Fruit fly (Drosophila melanogaster) whole organism, embryonic: ENCODE data around the gene CG31050.

ENCODE experiments used
- ATbp ChIP-seq: fragments of 200-800 bp; sonication (Bioruptor generic); optimal IDR thresholded peaks from 2 replicates; lab custom pipeline; 2017; ENCODE audit warnings: missing biosample characterization, mild to moderate bottlenecking, missing genetic modification characterization, missing genetic modification reagents
- Awh ChIP-seq: fragments of 200-800 bp; sonication (Bioruptor generic); IDR thresholded peaks from 2 replicates; pipeline ENCODE4, ENCODE4 v1.3.6; 2022; ENCODE audit warnings: missing biosample characterization, missing genetic modification characterization
- Blimp-1 ChIP-seq: fragments of 200-800 bp; sonication (Bioruptor generic); optimal IDR thresholded peaks from 3 replicates; lab custom pipeline; 2018; ENCODE audit warnings: missing biosample characterization, missing genetic modification characterization, mild to moderate bottlenecking, moderate library complexity, missing genetic modification reagents
- Bteb2 ChIP-seq: fragments of 200-800 bp; sonication (Bioruptor generic); optimal IDR thresholded peaks from 2 replicates; lab custom pipeline; 2016; ENCODE audit warnings: missing biosample characterization, missing genetic modification characterization
- CG10147 ChIP-seq: fragments of 200-800 bp; sonication (Bioruptor generic); optimal IDR thresholded peaks from 2 replicates; lab custom pipeline; 2019; ENCODE audit warnings: missing biosample characterization, mild to moderate bottlenecking, missing genetic modification characterization, moderate library complexity
- CG10209 ChIP-seq: fragments of 200-800 bp; sonication (Bioruptor generic); optimal IDR thresholded peaks from 3 replicates; lab custom pipeline; 2017; ENCODE audit warnings: missing biosample characterization, mild to moderate bottlenecking, missing genetic modification characterization, missing genetic modification reagents
- CG11085 ChIP-seq: fragments of 200-800 bp; sonication (Bioruptor generic); IDR thresholded peaks from 2 replicates; pipeline ENCODE4 v1.3.6; 2022; ENCODE audit warnings: missing biosample characterization, missing genetic modification characterization
- CG12071 ChIP-seq: fragments of 200-800 bp; sonication (Bioruptor generic); optimal IDR thresholded peaks from 3 replicates; lab custom pipeline; 2018; ENCODE audit warnings: missing biosample characterization, mild to moderate bottlenecking, missing genetic modification characterization
- CG12769 ChIP-seq: fragments of 200-800 bp; sonication (Bioruptor generic); optimal IDR thresholded peaks from 2 replicates; lab custom pipeline; 2019; ENCODE audit warnings: missing biosample characterization, mild to moderate bottlenecking, missing genetic modification characterization, moderate library complexity
- CG14710 ChIP-seq: fragments of 200-800 bp; sonication (Bioruptor generic); optimal IDR thresholded peaks from 3 replicates; lab custom pipeline; 2019; ENCODE audit warnings: missing biosample characterization, mild to moderate bottlenecking, missing genetic modification characterization, moderate library complexity
- CG15011 ChIP-seq: fragments of 200-800 bp; sonication (Bioruptor generic); optimal IDR thresholded peaks from 3 replicates; lab custom pipeline; 2018; ENCODE audit warnings: missing biosample characterization, mild to moderate bottlenecking, missing genetic modification characterization
- CG15696 ChIP-seq: fragments of 200-800 bp; sonication (Bioruptor generic); optimal IDR thresholded peaks from 2 replicates; lab custom pipeline; 2019; ENCODE audit warnings: missing biosample characterization, mild to moderate bottlenecking, missing genetic modification characterization, moderate library complexity
- CG17359 ChIP-seq: fragments of 200-800 bp; sonication (Bioruptor generic); optimal IDR thresholded peaks from 3 replicates; lab custom pipeline; 2018; ENCODE audit warnings: missing biosample characterization, mild to moderate bottlenecking, missing genetic modification characterization, moderate library complexity
- CG2129 ChIP-seq: fragments of 200-800 bp; sonication (Bioruptor generic); IDR thresholded peaks from 2 replicates; pipeline ENCODE4 v1.3.6; 2022; ENCODE audit warnings: missing biosample characterization, missing genetic modification characterization; ENCODE audit not compliant: partially characterized antibody
- CG2678 ChIP-seq: fragments of 200-800 bp; sonication (Bioruptor generic); optimal IDR thresholded peaks from 3 replicates; lab custom pipeline; 2019; ENCODE audit warnings: missing biosample characterization, mild to moderate bottlenecking, missing genetic modification characterization, moderate library complexity
- CG3163 ChIP-seq: fragments of 200-800 bp; sonication (Bioruptor generic); optimal IDR thresholded peaks from 3 replicates; lab custom pipeline; 2016; ENCODE audit warnings: missing biosample characterization, missing genetic modification characterization
- CG3281 ChIP-seq: fragments of 200-800 bp; sonication (Bioruptor generic); optimal IDR thresholded peaks from 3 replicates; lab custom pipeline; 2017; ENCODE audit warnings: missing biosample characterization, mild to moderate bottlenecking, missing genetic modification characterization
- CG33213 ChIP-seq: fragments of 200-800 bp; sonication (Bioruptor generic); optimal IDR thresholded peaks from 3 replicates; lab custom pipeline; 2016; ENCODE audit warnings: missing biosample characterization, missing genetic modification characterization
- CG6813 ChIP-seq: fragments of 200-800 bp; sonication (Bioruptor generic); optimal IDR thresholded peaks from 2 replicates; lab custom pipeline; 2017; ENCODE audit warnings: missing biosample characterization, missing genetic modification characterization, mild to moderate bottlenecking, moderate library complexity, missing genetic modification reagents
- CG7963 ChIP-seq: fragments of 200-800 bp; sonication (Bioruptor generic); IDR thresholded peaks from 3 replicates; pipeline ENCODE4 v1.3.6; 2022; ENCODE audit warnings: missing biosample characterization, missing genetic modification characterization; ENCODE audit not compliant: partially characterized antibody
- CG9727 ChIP-seq: fragments of 200-800 bp; sonication (Bioruptor generic); optimal IDR thresholded peaks from 3 replicates; lab custom pipeline; 2017; ENCODE audit warnings: missing biosample characterization, mild to moderate bottlenecking, missing genetic modification characterization
- CHES-1-like ChIP-seq: fragments of 200-800 bp; sonication (Bioruptor generic); optimal IDR thresholded peaks from 2 replicates; lab custom pipeline; 2016; ENCODE audit warnings: missing biosample characterization, missing genetic modification characterization
- Dll ChIP-seq: fragments of 200-800 bp; sonication (Bioruptor generic); IDR thresholded peaks from 4 replicates; pipeline ENCODE4 v1.3.6; 2022; ENCODE audit warnings: missing biosample characterization, missing genetic modification characterization; ENCODE audit not compliant: partially characterized antibody
- Elba2 ChIP-seq: fragments of 200-800 bp; sonication (Bioruptor generic); optimal IDR thresholded peaks from 3 replicates; lab custom pipeline; 2016; ENCODE audit warnings: missing biosample characterization, missing genetic modification characterization
- HLH54F ChIP-seq: fragments of 200-800 bp; sonication (Bioruptor generic); optimal IDR thresholded peaks from 3 replicates; lab custom pipeline; 2016; ENCODE audit warnings: missing biosample characterization, missing genetic modification characterization
- HmgZ ChIP-seq: fragments of 200-800 bp; sonication (Bioruptor generic); optimal IDR thresholded peaks from 2 replicates; lab custom pipeline; 2018; ENCODE audit warnings: missing biosample characterization, mild to moderate bottlenecking, missing genetic modification characterization
- Jarid2 ChIP-seq: fragments of 200-800 bp; sonication (Bioruptor generic); optimal IDR thresholded peaks from 3 replicates; lab custom pipeline; 2017; ENCODE audit warnings: mild to moderate bottlenecking, missing biosample characterization, missing genetic modification reagents, missing genetic modification characterization
- MBD-R2 ChIP-seq: fragments of 200-800 bp; sonication (Bioruptor generic); IDR thresholded peaks from 2 replicates; pipeline ENCODE4 v1.3.6; 2022; ENCODE audit warnings: missing biosample characterization, missing genetic modification characterization
- Meics ChIP-seq: fragments of 200-800 bp; sonication (Bioruptor generic); optimal IDR thresholded peaks from 2 replicates; lab custom pipeline; 2017; ENCODE audit warnings: missing biosample characterization, mild to moderate bottlenecking, missing genetic modification characterization
- Myb ChIP-seq: fragments of 200-800 bp; sonication (Bioruptor generic); optimal IDR thresholded peaks from 2 replicates; lab custom pipeline; 2016; ENCODE audit warnings: missing biosample characterization, missing genetic modification characterization
- Neu2 ChIP-seq: fragments of 200-800 bp; sonication (Bioruptor generic); optimal IDR thresholded peaks from 3 replicates; lab custom pipeline; 2016; ENCODE audit warnings: missing biosample characterization, missing genetic modification characterization, borderline replicate concordance
- Rfx ChIP-seq: fragments of 200-800 bp; sonication (Bioruptor generic); IDR thresholded peaks from 2 replicates; pipeline ENCODE4 v1.3.6; 2022; ENCODE audit warnings: missing biosample characterization, missing genetic modification characterization
- Xbp1 ChIP-seq: fragments of 200-800 bp; sonication (Bioruptor generic); optimal IDR thresholded peaks from 3 replicates; lab custom pipeline; 2016; ENCODE audit warnings: missing biosample characterization, mild to moderate bottlenecking, missing genetic modification characterization
- bcd ChIP-seq: fragments of 200-800 bp; sonication (Bioruptor generic); optimal IDR thresholded peaks from 2 replicates; lab custom pipeline; 2017; ENCODE audit warnings: missing biosample characterization, mild to moderate bottlenecking, missing genetic modification characterization
- bsh ChIP-seq, 2 experiments: fragments of 200-800 bp; sonication (Bioruptor generic); optimal IDR thresholded peaks; 2 replicates each; lab custom pipeline; 2017 to 2018; ENCODE audit warnings: mild to moderate bottlenecking in 2 of 2, missing biosample characterization in 2 of 2, missing genetic modification characterization in 2 of 2, moderate library complexity in 1 of 2
- disco-r ChIP-seq: fragments of 200-800 bp; sonication (Bioruptor generic); optimal IDR thresholded peaks from 2 replicates; lab custom pipeline; 2016; ENCODE audit warnings: missing biosample characterization, missing genetic modification characterization
- dmrt99B ChIP-seq: fragments of 200-800 bp; sonication (Bioruptor generic); optimal IDR thresholded peaks from 2 replicates; lab custom pipeline; 2018; ENCODE audit warnings: missing biosample characterization, mild to moderate bottlenecking, missing genetic modification characterization, moderate library complexity
- en ChIP-seq: fragments of 200-800 bp; sonication (Bioruptor generic); optimal IDR thresholded peaks from 2 replicates; lab custom pipeline; 2016; ENCODE audit warnings: missing biosample characterization, missing genetic modification characterization
- ewg ChIP-seq: fragments of 200-800 bp; sonication (Bioruptor generic); optimal IDR thresholded peaks from 3 replicates; lab custom pipeline; 2017; ENCODE audit warnings: mild to moderate bottlenecking, missing biosample characterization, missing genetic modification reagents, missing genetic modification characterization
- gsb-n ChIP-seq: fragments of 200-800 bp; sonication (Bioruptor generic); optimal IDR thresholded peaks from 3 replicates; lab custom pipeline; 2018; ENCODE audit warnings: missing biosample characterization, mild to moderate bottlenecking, missing genetic modification characterization
- ken ChIP-seq: fragments of 200-800 bp; sonication (Bioruptor generic); IDR thresholded peaks from 3 replicates; pipeline ENCODE4 v1.3.6; 2022; ENCODE audit warnings: missing biosample characterization, missing genetic modification characterization
- lbe ChIP-seq: fragments of 200-800 bp; sonication (Bioruptor generic); optimal IDR thresholded peaks from 2 replicates; lab custom pipeline; 2016; ENCODE audit warnings: missing biosample characterization, mild to moderate bottlenecking, missing genetic modification characterization
- luna ChIP-seq: fragments of 200-800 bp; sonication (Bioruptor generic); optimal IDR thresholded peaks from 2 replicates; lab custom pipeline; 2016; ENCODE audit warnings: missing biosample characterization, missing genetic modification characterization
- org-1 ChIP-seq: fragments of 200-800 bp; sonication (Bioruptor generic); optimal IDR thresholded peaks from 2 replicates; lab custom pipeline; 2017; ENCODE audit warnings: missing biosample characterization, missing genetic modification characterization
- otp ChIP-seq: fragments of 200-800 bp; sonication (Bioruptor generic); IDR thresholded peaks from 3 replicates; pipeline ENCODE4, ENCODE4 v1.3.6; 2022; ENCODE audit warnings: missing biosample characterization, missing genetic modification characterization
- slou ChIP-seq: fragments of 200-800 bp; sonication (Bioruptor generic); optimal IDR thresholded peaks from 3 replicates; lab custom pipeline; 2016; ENCODE audit warnings: missing biosample characterization, missing genetic modification characterization
- tgo ChIP-seq: fragments of 200-800 bp; sonication (Bioruptor generic); IDR thresholded peaks from 3 replicates; pipeline ENCODE4 v1.3.6; 2022; ENCODE audit warnings: missing biosample characterization, missing genetic modification characterization
- ttk ChIP-seq: fragments of 200-800 bp; sonication (Bioruptor generic); IDR thresholded peaks from 2 replicates; pipeline ENCODE4 v2.1.2; 2022; ENCODE audit warnings: missing biosample characterization, missing genetic modification characterization
- vfl ChIP-seq: fragments of 200-800 bp; sonication (Bioruptor generic); optimal IDR thresholded peaks from 2 replicates; lab custom pipeline; 2016; ENCODE audit warnings: missing biosample characterization, missing genetic modification characterization

CG31050 gene

dm6 chr3R:28631753-28632152 is 18.5 kb downstream of the CG31050 start (continued):
- TF ChIP-seq bcd (GFP tag; lab: Kevin White, UChicago) (peak; percentile 49), CG9727 (peak; percentile 71), Awh (GFP tag; lab: Robert Waterston, UW) (0 out of 2 replicates have a peak, but pooled peaks have one; percentile 32), Bteb2 (GFP tag; lab: Kevin White, UChicago) (peak; percentile 26), en (GFP tag; lab: Kevin White, UChicago) (peak; percentile 48), CG2678 (tag; lab: Kevin White, UChicago) (peak; percentile 58), MBD-R2 (GFP tag; lab: Robert Waterston, UW) (no peak), otp (GFP tag; lab: Robert Waterston, UW) (peak; percentile 45; the same call in 1 of the 3 replicates), Myb (GFP tag; lab: Kevin White, UChicago) (peak; percentile 5), CG2129 (GFP tag; lab: Robert Waterston, UW) (no peak), Meics (GFP tag; lab: Kevin White, UChicago) (peak; percentile 56), CG12769 (tag; lab: Kevin White, UChicago) (peak; percentile 45), Rfx (GFP tag; lab: Robert Waterston, UW) (peak; percentile 51; the same call in 1 of the 2 replicates), CG3163 (GFP tag; lab: Kevin White, UChicago) (peak; percentile 26), ATbp (GFP tag; lab: Kevin White, UChicago) (peak; percentile 13), CG12071 (GFP tag; lab: Kevin White, UChicago) (peak; percentile 53), Jarid2 (GFP tag; lab: Kevin White, UChicago) (peak; percentile 3), CG33213 (GFP tag; lab: Kevin White, UChicago) (peak; percentile 30), CG11085 (GFP tag; lab: Robert Waterston, UW) (no peak), vfl (peak; percentile 29), Elba2 (GFP tag; lab: Kevin White, UChicago) (peak; percentile 43), ttk (GFP tag; lab: Robert Waterston, UW) (peak; percentile 60; the same call in 1 of the 2 replicates), CG7963 (GFP tag; lab: Robert Waterston, UW) (no peak), CG14710 (tag; lab: Kevin White, UChicago) (peak; percentile 61), Blimp-1 (peak; percentile 63), Xbp1 (GFP tag; lab: Kevin White, UChicago) (peak; percentile 47), dmrt99B (tag; lab: Kevin White, UChicago) (peak; percentile 68), CG3281 (GFP tag; lab: Kevin White, UChicago) (peak; percentile 49), CG6813 (GFP tag; lab: Kevin White, UChicago) (peak; percentile 6), ewg (GFP tag; lab: Kevin White, UChicago) (peak; percentile 16), CG15011 (GFP tag; lab: Kevin White, UChicago) (peak; percentile 39), ken (GFP tag; lab: Robert Waterston, UW) (0 out of 3 replicates have a peak, but pooled peaks have one; percentile 60), CG10147 (GFP tag; lab: Kevin White, UChicago) (peak; percentile 27), CHES-1-like (GFP tag; lab: Kevin White, UChicago) (peak; percentile 4), org-1 (GFP tag; lab: Kevin White, UChicago) (peak; percentile 39), Neu2 (GFP tag; lab: Kevin White, UChicago) (peak; percentile 45), CG15696 (peak; percentile 75), disco-r (peak; percentile 24), HLH54F (GFP tag; lab: Kevin White, UChicago) (peak; percentile 16), CG10209 (GFP tag; lab: Kevin White, UChicago) (peak; percentile 35), Dll (GFP tag; lab: Robert Waterston, UW) (no peak), luna (GFP tag; lab: Kevin White, UChicago) (no peak), gsb-n (tag; lab: Kevin White, UChicago) (peak; percentile 44), lbe (no peak), tgo (GFP tag; lab: Robert Waterston, UW) (peak; percentile 48; the same call in 2 of the 3 replicates), CG17359 (tag; lab: Kevin White, UChicago) (peak; percentile 66), HmgZ (tag; lab: Kevin White, UChicago) (no peak), bsh (GFP tag; optimal IDR thresholded peaks at IDR 0.05; lab: Kevin White, UChicago) (peak in 1 of 2 experiments; percentile 40), slou (peak; percentile 46)
